Worm (Caenorhabditis elegans): ENCODE results near the gene pqn-15.

pqn-15 gene

ce11 chrX:4254782-4255181, 52.0 kb downstream of the pqn-15 start, which contains the start of gene taf-11.1 (continued):
- TF ChIP-seq egl-18 (GFP tag; IDR thresholded peaks at IDR 0.05) (no peak), nhr-120 (GFP tag; IDR thresholded peaks at IDR 0.05) (no peak), hmg-1.2 (GFP tag; IDR thresholded peaks at IDR 0.05) (peak; percentile 33; the same call in 1 of the 2 replicates)

ce11 chrX:4252047-4252446, 54.7 kb downstream of the pqn-15 start, which contains the start of gene srv-5:
srv-5 (plus strand) TSS chrX:4252347.
- no peak for TF ChIP-seq rcor-1 (GFP tag; IDR thresholded peaks at IDR 0.05)
- TF ChIP-seq ceh-27 (GFP tag; optimal IDR thresholded peaks at IDR 0.05): no peak
- no peak for TF ChIP-seq let-607 (tag; optimal IDR thresholded peaks at IDR 0.05)
- TF ChIP-seq mcd-1 (GFP tag; IDR thresholded peaks at IDR 0.05): no peak
- TF ChIP-seq lin-35 (GFP tag; optimal IDR thresholded peaks at IDR 0.05): no peak
- no peak for TF ChIP-seq F33H1.4 (GFP tag; IDR thresholded peaks at IDR 0.05)
- TF ChIP-seq K11D2.4 (GFP tag; IDR thresholded peaks at IDR 0.05): no peak
- TF ChIP-seq ceh-58 (GFP tag; IDR thresholded peaks at IDR 0.05): no peak
- no peak for TF ChIP-seq egrh-3 (GFP tag; IDR thresholded peaks at IDR 0.05)
- no peak for TF ChIP-seq efl-1 (GFP tag; optimal IDR thresholded peaks at IDR 0.05)
- no peak for TF ChIP-seq Y56A3A.18 (GFP tag; IDR thresholded peaks at IDR 0.05)
- no peak for TF ChIP-seq nfya-2 (GFP tag; IDR thresholded peaks at IDR 0.05)
- TF ChIP-seq mes-4 (tag; optimal IDR thresholded peaks at IDR 0.05): no peak
- no peak for TF ChIP-seq B0336.3 (GFP tag; IDR thresholded peaks at IDR 0.05)
- no peak for TF ChIP-seq ama-1 (optimal IDR thresholded peaks at IDR 0.05)
- TF ChIP-seq ama-1 (GFP tag; optimal IDR thresholded peaks at IDR 0.05): no peak

- TF ChIP-seq mcd-1 (GFP tag; IDR thresholded peaks at IDR 0.05) (no peak), gei-17 (GFP tag; optimal IDR thresholded peaks at IDR 0.05) (no peak), F33H1.4 (GFP tag; IDR thresholded peaks at IDR 0.05) (no peak), K11D2.4 (GFP tag; IDR thresholded peaks at IDR 0.05) (no peak), ceh-40 (GFP tag; IDR thresholded peaks at IDR 0.05) (no peak), lsy-27 (tag; optimal IDR thresholded peaks at IDR 0.05; ENCODE audit: borderline replicate concordance, insufficient read depth) (no peak), ztf-18 (tag; optimal IDR thresholded peaks at IDR 0.05) (no peak), nfya-2 (GFP tag; IDR thresholded peaks at IDR 0.05) (no peak), attf-5 (GFP tag; optimal IDR thresholded peaks at IDR 0.05) (no peak), snpc-1.3 (tag; optimal IDR thresholded peaks at IDR 0.05; ENCODE audit: insufficient read depth) (no peak), athp-1 (tag; optimal IDR thresholded peaks at IDR 0.05) (no peak), F23B12.7 (tag; optimal IDR thresholded peaks at IDR 0.05; ENCODE audit: insufficient read depth) (no peak)
These were observed 57.8 kb downstream of the pqn-15 start, which contains the start of gene hlh-13 for ce11 chrX:4248949-4249348. hlh-13 (plus strand) TSS chrX:4249249.

- TF ChIP-seq nhr-80 (tag; optimal IDR thresholded peaks at IDR 0.05) (peak; percentile 10), attf-6 (GFP tag; IDR thresholded peaks at IDR 0.05) (no peak)
These were observed 58.3 kb downstream of the pqn-15 start for ce11 chrX:4248417-4248816.
